Fruit fly (Drosophila melanogaster): ENCODE results near the gene CG32201.

DNA sequence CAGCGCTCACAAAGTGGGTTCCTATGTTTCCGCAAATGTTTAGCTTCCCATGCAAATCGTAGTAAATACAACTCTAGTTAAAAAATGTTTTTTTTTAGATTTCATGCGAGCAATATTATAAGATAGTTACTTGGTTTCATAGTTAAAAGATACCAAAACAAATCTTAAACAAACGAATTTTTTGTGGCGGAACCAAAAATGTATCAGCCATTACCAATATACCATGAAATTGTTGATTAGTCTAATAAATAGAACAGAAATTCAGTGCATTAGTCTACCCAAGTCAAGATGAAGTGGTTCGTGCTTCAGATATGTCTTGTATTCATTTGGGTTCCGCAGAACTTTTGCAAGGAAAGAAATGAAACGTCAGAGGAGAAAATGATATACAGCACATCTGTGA, 2.2 kb downstream of the CG32201 start, which contains the start of gene CG32199:
- TF ChIP-seq psq (optimal IDR thresholded peaks at IDR 0.05) = no peak
- TF ChIP-seq EcR (GFP tag; optimal IDR thresholded peaks at IDR 0.05) = no peak

All from whole organism.